Fruit fly (Drosophila melanogaster) whole organism, embryonic: ENCODE data around the gene Rtnl2.

Experiments
- Adf1 ChIP-seq: fragments of 200-800 bp; sonication (Bioruptor generic); IDR thresholded peaks from 2 replicates; pipeline ENCODE4 v1.3.6; 2022; ENCODE audit warnings: missing biosample characterization, missing genetic modification characterization
- Bdp1 ChIP-seq: fragments of 200-800 bp; sonication (Bioruptor generic); optimal IDR thresholded peaks from 3 replicates; lab custom pipeline; 2016; ENCODE audit warnings: missing biosample characterization, missing genetic modification characterization
- CG10274 ChIP-seq: fragments of 200-800 bp; sonication (Bioruptor generic); optimal IDR thresholded peaks from 3 replicates; lab custom pipeline; 2017; ENCODE audit warnings: missing biosample characterization, mild to moderate bottlenecking, missing genetic modification characterization
- CG10654 ChIP-seq: fragments of 200-800 bp; sonication (Bioruptor generic); optimal IDR thresholded peaks from 2 replicates; lab custom pipeline; 2016; ENCODE audit warnings: missing biosample characterization, missing genetic modification characterization
- CG11504 ChIP-seq: fragments of 200-800 bp; sonication (Bioruptor generic); optimal IDR thresholded peaks from 3 replicates; lab custom pipeline; 2019; ENCODE audit warnings: missing biosample characterization, mild to moderate bottlenecking, missing genetic modification characterization, moderate library complexity
- CG12299 ChIP-seq: fragments of 200-800 bp; sonication (Bioruptor generic); optimal IDR thresholded peaks from 2 replicates; lab custom pipeline; 2018; ENCODE audit warnings: missing biosample characterization, mild to moderate bottlenecking, missing genetic modification characterization
- CG13123 ChIP-seq: fragments of 200-800 bp; sonication (Bioruptor generic); optimal IDR thresholded peaks from 2 replicates; lab custom pipeline; 2016; ENCODE audit warnings: missing biosample characterization, missing genetic modification characterization
- CG13424 ChIP-seq: fragments of 200-800 bp; sonication (Bioruptor generic); optimal IDR thresholded peaks from 2 replicates; lab custom pipeline; 2019; ENCODE audit warnings: missing biosample characterization, mild to moderate bottlenecking, missing genetic modification characterization, moderate library complexity
- CG17568 ChIP-seq: fragments of 200-800 bp; sonication (Bioruptor generic); optimal IDR thresholded peaks from 2 replicates; lab custom pipeline; 2018; ENCODE audit warnings: missing biosample characterization, mild to moderate bottlenecking, missing genetic modification characterization, moderate library complexity
- CG18011 ChIP-seq: fragments of 200-800 bp; sonication (Bioruptor generic); optimal IDR thresholded peaks from 2 replicates; lab custom pipeline; 2017; ENCODE audit warnings: missing biosample characterization, missing genetic modification characterization, mild to moderate bottlenecking, moderate library complexity, missing genotype
- CG18262 ChIP-seq: fragments of 200-800 bp; optimal IDR thresholded peaks from 3 replicates; lab custom pipeline; 2019; ENCODE audit warnings: missing biosample characterization, mild to moderate bottlenecking, missing genetic modification characterization, moderate library complexity
- CG18476 ChIP-seq: fragments of 200-800 bp; sonication (Bioruptor generic); optimal IDR thresholded peaks from 2 replicates; lab custom pipeline; 2016; ENCODE audit warnings: missing biosample characterization, mild to moderate bottlenecking, missing genetic modification characterization
- CG18599 ChIP-seq: fragments of 200-800 bp; sonication (Bioruptor generic); optimal IDR thresholded peaks from 3 replicates; lab custom pipeline; 2017; ENCODE audit warnings: missing biosample characterization, missing genetic modification characterization, mild to moderate bottlenecking, moderate library complexity, missing genetic modification reagents
- CG2678 ChIP-seq: fragments of 200-800 bp; sonication (Bioruptor generic); optimal IDR thresholded peaks from 3 replicates; lab custom pipeline; 2019; ENCODE audit warnings: missing biosample characterization, mild to moderate bottlenecking, missing genetic modification characterization, moderate library complexity
- CG2889 ChIP-seq: fragments of 200-800 bp; sonication (Bioruptor generic); IDR thresholded peaks from 3 replicates; pipeline ENCODE4 v1.3.6; 2022; ENCODE audit warnings: missing biosample characterization, missing genetic modification characterization
- CG31388 ChIP-seq: fragments of 200-800 bp; sonication (Bioruptor generic); optimal IDR thresholded peaks from 2 replicates; lab custom pipeline; 2016; ENCODE audit warnings: missing biosample characterization, missing genetic modification characterization
- CG32767 ChIP-seq: fragments of 200-800 bp; sonication (Bioruptor generic); IDR thresholded peaks from 2 replicates; pipeline ENCODE4 v1.3.6; 2022; ENCODE audit warnings: missing biosample characterization, missing genetic modification characterization
- CG3281 ChIP-seq: fragments of 200-800 bp; sonication (Bioruptor generic); optimal IDR thresholded peaks from 3 replicates; lab custom pipeline; 2017; ENCODE audit warnings: missing biosample characterization, mild to moderate bottlenecking, missing genetic modification characterization
- CG34224 ChIP-seq: fragments of 200-800 bp; sonication (Bioruptor generic); IDR thresholded peaks from 3 replicates; pipeline ENCODE4 v1.3.6; 2022; ENCODE audit warnings: missing biosample characterization, missing genetic modification characterization; ENCODE audit not compliant: partially characterized antibody
- CG34422 ChIP-seq: fragments of 200-800 bp; sonication (Bioruptor generic); IDR thresholded peaks from 3 replicates; pipeline ENCODE4 v1.3.6; 2022; ENCODE audit warnings: missing biosample characterization, missing genetic modification characterization
- CG7556 ChIP-seq: fragments of 200-800 bp; sonication (Bioruptor generic); optimal IDR thresholded peaks from 2 replicates; lab custom pipeline; 2017; ENCODE audit warnings: missing biosample characterization, mild to moderate bottlenecking, missing genetic modification characterization
- CG8281 ChIP-seq: fragments of 200-800 bp; sonication (Bioruptor generic); optimal IDR thresholded peaks from 2 replicates; lab custom pipeline; 2018; ENCODE audit warnings: missing biosample characterization, mild to moderate bottlenecking, missing genetic modification characterization, moderate library complexity
- Elba2 ChIP-seq: fragments of 200-800 bp; sonication (Bioruptor generic); optimal IDR thresholded peaks from 3 replicates; lab custom pipeline; 2016; ENCODE audit warnings: missing biosample characterization, missing genetic modification characterization
- Fer2 ChIP-seq: fragments of 200-800 bp; sonication (Bioruptor generic); optimal IDR thresholded peaks from 2 replicates; lab custom pipeline; 2018; ENCODE audit warnings: missing biosample characterization, mild to moderate bottlenecking, missing genetic modification characterization, moderate library complexity
- HLH4C ChIP-seq: fragments of 200-800 bp; sonication (Bioruptor generic); IDR thresholded peaks from 3 replicates; pipeline ENCODE4 v1.3.6; 2022; ENCODE audit warnings: missing biosample characterization, missing genetic modification characterization; ENCODE audit not compliant: partially characterized antibody
- MESR4 ChIP-seq: fragments of 200-800 bp; sonication (Bioruptor generic); optimal IDR thresholded peaks from 2 replicates; lab custom pipeline; 2018; ENCODE audit warnings: missing biosample characterization, mild to moderate bottlenecking, missing genetic modification characterization, moderate library complexity
- Oli ChIP-seq: fragments of 200-800 bp; sonication (Bioruptor generic); optimal IDR thresholded peaks from 2 replicates; lab custom pipeline; 2018; ENCODE audit warnings: missing biosample characterization, mild to moderate bottlenecking, missing genetic modification characterization, moderate library complexity
- PHDP ChIP-seq: fragments of 200-800 bp; sonication (Bioruptor generic); optimal IDR thresholded peaks from 3 replicates; lab custom pipeline; 2018; ENCODE audit warnings: missing biosample characterization, mild to moderate bottlenecking, missing genetic modification characterization, moderate library complexity
- ab ChIP-seq: fragments of 200-800 bp; sonication (Bioruptor generic); optimal IDR thresholded peaks from 2 replicates; lab custom pipeline; 2016; ENCODE audit warnings: missing biosample characterization, missing genetic modification characterization
- al ChIP-seq: fragments of 200-800 bp; sonication (Bioruptor generic); IDR thresholded peaks from 2 replicates; pipeline ENCODE4 v1.3.6; 2022; ENCODE audit warnings: missing biosample characterization, missing genetic modification characterization
- ase ChIP-seq: fragments of 200-800 bp; sonication (Bioruptor generic); IDR thresholded peaks from 3 replicates; pipeline ENCODE4 v1.3.6; 2022; ENCODE audit warnings: missing biosample characterization, missing genetic modification characterization
- bowl ChIP-seq: fragments of 200-800 bp; sonication (Bioruptor generic); IDR thresholded peaks from 2 replicates; pipeline ENCODE4 v1.3.6; 2022; ENCODE audit warnings: missing biosample characterization, missing genetic modification characterization
- bsh ChIP-seq, 2 experiments: fragments of 200-800 bp; sonication (Bioruptor generic); optimal IDR thresholded peaks; 2 replicates each; lab custom pipeline; 2017 to 2018; ENCODE audit warnings: mild to moderate bottlenecking in 2 of 2, missing biosample characterization in 2 of 2, missing genetic modification characterization in 2 of 2, moderate library complexity in 1 of 2
- ci ChIP-seq: fragments of 200-800 bp; sonication (Bioruptor generic); IDR thresholded peaks from 3 replicates; pipeline ENCODE4 v1.3.6; 2022; ENCODE audit warnings: missing biosample characterization, missing genetic modification characterization
- crol ChIP-seq: fragments of 200-800 bp; sonication (Bioruptor generic); IDR thresholded peaks from 2 replicates; pipeline ENCODE4 v1.3.6; 2022; ENCODE audit warnings: missing biosample characterization, missing genetic modification characterization
- crp ChIP-seq, 2 experiments: fragments of 200-800 bp; sonication (Bioruptor generic); optimal IDR thresholded peaks; 2 replicates in 1 of 2; 3 replicates in 1 of 2; lab custom pipeline; 2017; ENCODE audit warnings: missing biosample characterization in 2 of 2, missing genetic modification characterization in 2 of 2, mild to moderate bottlenecking in 1 of 2, moderate library complexity in 1 of 2
- exex ChIP-seq: fragments of 200-800 bp; sonication (Bioruptor generic); optimal IDR thresholded peaks from 4 replicates; lab custom pipeline; 2018; ENCODE audit warnings: missing biosample characterization, mild to moderate bottlenecking, missing genetic modification characterization, moderate library complexity
- gcm ChIP-seq: fragments of 200-800 bp; sonication (Bioruptor generic); optimal IDR thresholded peaks from 2 replicates; lab custom pipeline; 2019; ENCODE audit warnings: missing biosample characterization, mild to moderate bottlenecking, missing genetic modification characterization, moderate library complexity
- grau ChIP-seq: fragments of 200-800 bp; optimal IDR thresholded peaks from 3 replicates; lab custom pipeline; 2019; ENCODE audit warnings: missing biosample characterization, mild to moderate bottlenecking, missing genetic modification characterization, moderate library complexity
- grn ChIP-seq: fragments of 200-800 bp; sonication (Bioruptor generic); optimal IDR thresholded peaks from 3 replicates; lab custom pipeline; 2017; ENCODE audit warnings: missing biosample characterization, missing genetic modification characterization
- ham ChIP-seq: fragments of 200-800 bp; sonication (Bioruptor generic); IDR thresholded peaks from 2 replicates; pipeline ENCODE4 v1.3.6; 2022; ENCODE audit warnings: missing biosample characterization, missing genetic modification characterization
- lilli ChIP-seq: fragments of 200-800 bp; sonication (Bioruptor generic); optimal IDR thresholded peaks from 3 replicates; lab custom pipeline; 2016; ENCODE audit warnings: missing biosample characterization, missing genetic modification characterization
- lola ChIP-seq, 3 experiments: fragments of >200 bp in 2 of 3; fragments of 200-800 bp in 1 of 3; sonication (Bioruptor generic) in 1 of 3; optimal IDR thresholded peaks; 2 replicates each; lab custom pipeline; 2017 to 2019; ENCODE audit warnings: missing biosample characterization in 3 of 3, missing genetic modification characterization in 3 of 3, mild to moderate bottlenecking in 1 of 3, moderate library complexity in 1 of 3
- nau ChIP-seq: fragments of 200-800 bp; sonication (Bioruptor generic); optimal IDR thresholded peaks from 3 replicates; lab custom pipeline; 2017; ENCODE audit warnings: missing biosample characterization, mild to moderate bottlenecking, missing genetic modification characterization, missing genetic modification reagents
- pzg ChIP-seq: fragments of 200-800 bp; sonication (Bioruptor generic); optimal IDR thresholded peaks from 3 replicates; lab custom pipeline; 2018; ENCODE audit warnings: missing biosample characterization, mild to moderate bottlenecking, missing genetic modification characterization, moderate library complexity
- ro ChIP-seq: fragments of 200-800 bp; sonication (Bioruptor generic); IDR thresholded peaks from 2 replicates; pipeline ENCODE4 v1.3.6; 2022; ENCODE audit warnings: missing biosample characterization, missing genetic modification characterization
- sens ChIP-seq: fragments of 200-800 bp; sonication (Bioruptor generic); peaks from one replicate; lab custom pipeline; 2016; ENCODE audit warnings: missing biosample characterization, missing genetic modification characterization
- sna ChIP-seq: fragments of 200-800 bp; sonication (Bioruptor generic); IDR thresholded peaks from 2 replicates; pipeline ENCODE4 v1.3.6; 2022; ENCODE audit warnings: missing biosample characterization, missing genetic modification characterization; ENCODE audit not compliant: partially characterized antibody
- unc-4 ChIP-seq: fragments of 200-800 bp; sonication (Bioruptor generic); IDR thresholded peaks from 2 replicates; pipeline ENCODE4 v1.3.6; 2022; ENCODE audit warnings: missing biosample characterization, missing genetic modification characterization; ENCODE audit not compliant: partially characterized antibody
- yki ChIP-seq: fragments of >200 bp; optimal IDR thresholded peaks from 3 replicates; lab custom pipeline; 2018
- zfh1 ChIP-seq: fragments of 200-800 bp; sonication (Bioruptor generic); IDR thresholded peaks from 3 replicates; pipeline ENCODE4 v1.3.6; 2022; ENCODE audit warnings: missing biosample characterization, missing genetic modification characterization

Gene Rtnl2

DNA sequence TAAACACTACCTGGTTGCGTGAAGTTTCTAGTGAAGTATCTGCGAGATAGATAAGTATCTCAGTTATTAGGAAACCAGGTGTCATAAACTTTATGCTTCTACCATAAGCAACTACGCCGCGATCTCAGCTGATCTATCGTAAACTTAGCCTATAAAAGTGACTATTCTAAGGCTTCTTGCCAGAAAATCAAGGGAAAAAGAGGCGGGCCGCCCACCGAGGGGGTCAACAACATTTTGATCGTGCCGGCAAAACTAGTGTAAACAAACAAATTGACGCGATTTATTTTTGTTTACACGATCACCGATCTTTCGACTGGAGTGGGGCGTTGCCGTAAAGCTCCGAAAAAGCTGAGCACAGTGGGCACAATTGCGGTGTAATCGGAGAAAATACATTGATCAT, 5.9 kb downstream of the Rtnl2 start (continued):
- TF ChIP-seq CG12299 (tag; lab: Kevin White, UChicago) = no peak
- no peak for TF ChIP-seq Adf1 (GFP tag; lab: Robert Waterston, UW)
- no peak for TF ChIP-seq nau (GFP tag; lab: Kevin White, UChicago)
- TF ChIP-seq CG10274 (GFP tag; lab: Kevin White, UChicago) = no peak
- no peak for TF ChIP-seq zfh1 (GFP tag; lab: Robert Waterston, UW)
- no peak for TF ChIP-seq crp (GFP tag; optimal IDR thresholded peaks at IDR 0.05; lab: Kevin White, UChicago)
- no peak for TF ChIP-seq ro
- no peak for TF ChIP-seq bowl (GFP tag; lab: Robert Waterston, UW)
- TF ChIP-seq CG34224 (GFP tag; lab: Robert Waterston, UW) = no peak
- no peak for TF ChIP-seq CG7556
- no peak for TF ChIP-seq Oli (tag; lab: Kevin White, UChicago)
- no peak for TF ChIP-seq Fer2 (tag; lab: Kevin White, UChicago)
- no peak for TF ChIP-seq CG13123 (GFP tag; lab: Kevin White, UChicago)
- TF ChIP-seq CG34422 = peak; percentile 42; the same call in 1 of the 3 replicates
- no peak for TF ChIP-seq pzg (GFP tag; lab: Kevin White, UChicago)
- no peak for TF ChIP-seq CG11504 (tag; lab: Kevin White, UChicago)
- no peak for TF ChIP-seq yki
- peak; percentile 4 for TF ChIP-seq CG17568 (GFP tag; lab: Kevin White, UChicago)
- TF ChIP-seq unc-4 (GFP tag; lab: Robert Waterston, UW) = no peak
- TF ChIP-seq ab (GFP tag; lab: Kevin White, UChicago) = no peak
- no peak for TF ChIP-seq CG18476 (GFP tag; lab: Kevin White, UChicago)
- no peak for TF ChIP-seq lola (GFP tag; optimal IDR thresholded peaks at IDR 0.05; lab: Kevin White, UChicago)
- no peak for TF ChIP-seq CG18599 (GFP tag; lab: Kevin White, UChicago)
- TF ChIP-seq CG2678 (tag; lab: Kevin White, UChicago) = peak; percentile 33
- TF ChIP-seq HLH4C = no peak
- TF ChIP-seq Elba2 (GFP tag; lab: Kevin White, UChicago) = no peak
- no peak for TF ChIP-seq CG8281
- TF ChIP-seq ase (GFP tag; lab: Robert Waterston, UW) = no peak
- no peak for TF ChIP-seq ham (GFP tag; lab: Robert Waterston, UW)
- no peak for TF ChIP-seq CG31388 (GFP tag; lab: Kevin White, UChicago)
- no peak for TF ChIP-seq grau (tag; lab: Kevin White, UChicago)
- TF ChIP-seq gcm (GFP tag; lab: Kevin White, UChicago) = no peak
- no peak for TF ChIP-seq CG18011 (GFP tag; lab: Kevin White, UChicago)
- TF ChIP-seq grn (GFP tag; lab: Kevin White, UChicago) = no peak
- TF ChIP-seq CG3281 = peak; percentile 66
- TF ChIP-seq Bdp1 = no peak
- no peak for TF ChIP-seq crol
- TF ChIP-seq PHDP = peak; percentile 33
- TF ChIP-seq sna (GFP tag; lab: Robert Waterston, UW) = no peak
- no peak for TF ChIP-seq al
- TF ChIP-seq bsh (GFP tag; optimal IDR thresholded peaks at IDR 0.05; lab: Kevin White, UChicago) = no peak
- no peak for TF ChIP-seq CG18262 (tag; lab: Kevin White, UChicago)
- TF ChIP-seq sens (GFP tag; lab: Kevin White, UChicago) = no peak
- TF ChIP-seq ci (GFP tag; lab: Robert Waterston, UW) = 0 out of 3 replicates have a peak, but pooled peaks have one; percentile 39
- no peak for TF ChIP-seq CG2889 (GFP tag; lab: Robert Waterston, UW)
- TF ChIP-seq CG32767 (GFP tag; lab: Robert Waterston, UW) = no peak
- TF ChIP-seq exex = peak; percentile 5
- TF ChIP-seq MESR4 (GFP tag; lab: Kevin White, UChicago) = no peak
- TF ChIP-seq CG10654 = no peak
- TF ChIP-seq CG13424 (tag; lab: Kevin White, UChicago) = no peak
- TF ChIP-seq lilli = no peak
